Fruit fly (Drosophila melanogaster) whole organism, embryonic: Measurements from ENCODE around the gene CG6465.
A peak's percentile ranks its signal among the peaks of the same experiment; 100 is the strongest.

Experiments
- BEAF-32 ChIP-seq: fragments of 200-800 bp; sonication (Bioruptor generic); optimal IDR thresholded peaks from 3 replicates; lab custom pipeline; 2017; ENCODE audit warnings: missing biosample characterization, missing genetic modification characterization, mild to moderate bottlenecking, moderate library complexity, missing genetic modification reagents
- CG13123 ChIP-seq: fragments of 200-800 bp; sonication (Bioruptor generic); optimal IDR thresholded peaks from 2 replicates; lab custom pipeline; 2016; ENCODE audit warnings: missing biosample characterization, missing genetic modification characterization
- CG15479 ChIP-seq: fragments of 200-800 bp; sonication (Bioruptor generic); optimal IDR thresholded peaks from 3 replicates; lab custom pipeline; 2019; ENCODE audit warnings: missing biosample characterization, mild to moderate bottlenecking, missing genetic modification characterization, moderate library complexity
- CG2712 ChIP-seq: fragments of 200-800 bp; optimal IDR thresholded peaks from 3 replicates; lab custom pipeline; 2019; ENCODE audit warnings: missing biosample characterization, mild to moderate bottlenecking, missing genetic modification characterization, moderate library complexity
- MBD-R2 ChIP-seq: fragments of 200-800 bp; sonication (Bioruptor generic); IDR thresholded peaks from 2 replicates; pipeline ENCODE4 v1.3.6; 2022; ENCODE audit warnings: missing biosample characterization, missing genetic modification characterization
- chn ChIP-seq: fragments of 200-800 bp; sonication (Bioruptor generic); optimal IDR thresholded peaks from 2 replicates; lab custom pipeline; 2016; ENCODE audit warnings: missing biosample characterization, missing genetic modification characterization
- hbn ChIP-seq: fragments of 200-800 bp; sonication (Bioruptor generic); IDR thresholded peaks from 2 replicates; pipeline ENCODE4 v1.3.6; 2022; ENCODE audit warnings: missing biosample characterization, missing genetic modification characterization; ENCODE audit not compliant: partially characterized antibody

Gene CG6465

dm6 chr3R:10626066-10626465 is 51.0 kb downstream of the CG6465 start (continued):
- TF ChIP-seq BEAF-32 (GFP tag; lab: Kevin White, UChicago) (no peak), hbn (GFP tag; lab: Robert Waterston, UW) (no peak), CG2712 (tag; lab: Kevin White, UChicago) (peak; percentile 78), CG15479 (GFP tag; lab: Kevin White, UChicago) (no peak), MBD-R2 (GFP tag; lab: Robert Waterston, UW) (no peak), chn (GFP tag; lab: Kevin White, UChicago) (peak; percentile 16), CG13123 (no peak)
- TF ChIP-seq, all 482 proteins: peak for 82
